Worm (Caenorhabditis elegans): Measurements from ENCODE around the gene dpy-7.

Gene dpy-7

ce11 chrX:7537742-7538268 is at the start of gene dpy-7:
Gene dpy-7, minus strand, starts transcription at chrX:7537792.
- TF ChIP-seq unc-62 (GFP tag; optimal IDR thresholded peaks at IDR 0.05): no peak

ce11 chrX:7586588-7586987 is 49.0 kb upstream of the dpy-7 start:
- TF ChIP-seq unc-62 (GFP tag; optimal IDR thresholded peaks at IDR 0.05): no peak

- TF ChIP-seq unc-62 (GFP tag; optimal IDR thresholded peaks at IDR 0.05): no peak
These were observed 48.1 kb upstream of the dpy-7 start, which contains the start of gene adt-2 for ce11 chrX:7585610-7586259. Gene adt-2, plus strand, starts transcription at chrX:7586209.

ce11 chrX:7583930-7584329 is 46.3 kb upstream of the dpy-7 start:
- no peak for TF ChIP-seq unc-62 (GFP tag; optimal IDR thresholded peaks at IDR 0.05)

- no peak for TF ChIP-seq unc-62 (GFP tag; optimal IDR thresholded peaks at IDR 0.05)
These were observed 44.6 kb upstream of the dpy-7 start for ce11 chrX:7582223-7582622.

ce11 chrX:7578308-7578707 is 40.7 kb upstream of the dpy-7 start:
- TF ChIP-seq unc-62 (GFP tag; optimal IDR thresholded peaks at IDR 0.05): no peak

- no peak for TF ChIP-seq unc-62 (GFP tag; optimal IDR thresholded peaks at IDR 0.05)
These were observed 40.0 kb upstream of the dpy-7 start for ce11 chrX:7577458-7578158.

ce11 chrX:7575939-7576338 is 38.3 kb upstream of the dpy-7 start:
- no peak for TF ChIP-seq unc-62 (GFP tag; optimal IDR thresholded peaks at IDR 0.05)

- no peak for TF ChIP-seq unc-62 (GFP tag; optimal IDR thresholded peaks at IDR 0.05)
These were observed 36.0 kb upstream of the dpy-7 start for ce11 chrX:7573629-7574028.

ce11 chrX:7573572-7573628 is 35.8 kb upstream of the dpy-7 start, which contains the start of the genes unc-98 and F08C6.18:
Gene unc-98, minus strand, starts transcription at chrX:7573619.
Gene F08C6.18, minus strand, starts transcription at chrX:7573628.
- no peak for TF ChIP-seq unc-62 (GFP tag; optimal IDR thresholded peaks at IDR 0.05)

- no peak for TF ChIP-seq unc-62 (GFP tag; optimal IDR thresholded peaks at IDR 0.05)
These were observed 35.6 kb upstream of the dpy-7 start for ce11 chrX:7573172-7573571.

ce11 chrX:7572057-7572456 is 34.5 kb upstream of the dpy-7 start, which contains the start of gene pcyt-1:
Gene pcyt-1, plus strand, starts transcription at chrX:7572357.
- TF ChIP-seq unc-62 (GFP tag; optimal IDR thresholded peaks at IDR 0.05): no peak

ce11 chrX:7569685-7570518 is 32.3 kb upstream of the dpy-7 start, which contains the start of gene apy-1:
Gene apy-1, minus strand, starts transcription at chrX:7569722.
- TF ChIP-seq unc-62 (GFP tag; optimal IDR thresholded peaks at IDR 0.05): no peak

- no peak for TF ChIP-seq unc-62 (GFP tag; optimal IDR thresholded peaks at IDR 0.05)
These were observed 31.2 kb upstream of the dpy-7 start for ce11 chrX:7568684-7569289.

ce11 chrX:7565005-7565404 is 27.4 kb upstream of the dpy-7 start, which contains the start of gene vps-52:
Gene vps-52, plus strand, starts transcription at chrX:7565323.
- TF ChIP-seq unc-62 (GFP tag; optimal IDR thresholded peaks at IDR 0.05): no peak

ce11 chrX:7563425-7563824 is 25.8 kb upstream of the dpy-7 start:
- TF ChIP-seq unc-62 (GFP tag; optimal IDR thresholded peaks at IDR 0.05): no peak
